Worm (Caenorhabditis elegans) whole organism, young adult: ENCODE results near the gene srg-47.

Source experiments
- C06A6.2 ChIP-seq: fragments of 200-800 bp; sonication (Bioruptor generic); conservative IDR thresholded peaks from 2 replicates; pipeline ENCODE4 v1.3.6; 2022; ENCODE audit warnings: missing genetic modification characterization, missing compliant biosample characterization
- F22D6.2 ChIP-seq: sonication (generic microtip); optimal IDR thresholded peaks from 2 replicates; lab custom pipeline; 2016; ENCODE audit warnings: mild to moderate bottlenecking, missing genetic modification characterization, missing compliant biosample characterization
- F33H1.4 ChIP-seq: fragments of 200-800 bp; sonication (Bioruptor generic); IDR thresholded peaks from 2 replicates; pipeline ENCODE4 v1.3.6; 2022; ENCODE audit warnings: missing genetic modification reagents, missing genetic modification characterization, missing compliant biosample characterization
- F49E8.2 ChIP-seq: sonication (generic microtip); optimal IDR thresholded peaks from 3 replicates; lab custom pipeline; 2017; ENCODE audit warnings: missing genetic modification characterization, mild to moderate bottlenecking, missing compliant biosample characterization, antibody characterized with exemption, moderate library complexity; ENCODE audit not compliant: insufficient read depth
- K11D2.4 ChIP-seq: fragments of 200-800 bp; sonication (Bioruptor generic); IDR thresholded peaks from 2 replicates; pipeline ENCODE4 v1.3.6; 2022; ENCODE audit warnings: missing genetic modification reagents, missing genetic modification characterization, missing compliant biosample characterization
- K12H6.12 ChIP-seq: fragments of 200-800 bp; sonication (Bioruptor generic); optimal IDR thresholded peaks from 2 replicates; lab custom pipeline; 2018; ENCODE audit warnings: mild to moderate bottlenecking, missing genetic modification characterization, missing compliant biosample characterization
- Y79H2A.3 ChIP-seq: fragments of 200-800 bp; sonication (Bioruptor generic); conservative IDR thresholded peaks from 2 replicates; pipeline ENCODE4 v1.3.6; 2022; ENCODE audit warnings: missing genetic modification reagents, missing genetic modification characterization, missing compliant biosample characterization
- akir-1 ChIP-seq: fragments of 200-800 bp; sonication (Bioruptor generic); optimal IDR thresholded peaks from 2 replicates; lab custom pipeline; 2018; ENCODE audit warnings: mild to moderate bottlenecking, missing genetic modification characterization, moderate library complexity, missing compliant biosample characterization
- attf-5 ChIP-seq: fragments of 200-800 bp; sonication (Bioruptor generic); optimal IDR thresholded peaks from 2 replicates; lab custom pipeline; 2018; ENCODE audit warnings: mild to moderate bottlenecking, missing genetic modification characterization, missing compliant biosample characterization
- ccch-3 ChIP-seq: fragments of 200-800 bp; sonication (Bioruptor generic); optimal IDR thresholded peaks from 2 replicates; lab custom pipeline; 2018; ENCODE audit warnings: mild to moderate bottlenecking, missing genetic modification characterization, missing compliant biosample characterization
- cebp-2 ChIP-seq: fragments of 200-800 bp; sonication (Bioruptor generic); IDR thresholded peaks from 2 replicates; pipeline ENCODE4 v1.3.6; 2022; ENCODE audit warnings: missing genetic modification characterization, missing compliant biosample characterization
- ceh-91 ChIP-seq: fragments of 200-800 bp; sonication (Bioruptor generic); IDR thresholded peaks from 2 replicates; pipeline ENCODE4 v1.3.6; 2022; ENCODE audit warnings: missing genetic modification reagents, missing genetic modification characterization, missing compliant biosample characterization
- dox-1 ChIP-seq: fragments of 200-800 bp; sonication (Bioruptor generic); IDR thresholded peaks from 2 replicates; pipeline ENCODE4 v1.3.6; 2022; ENCODE audit warnings: missing genetic modification reagents, missing genetic modification characterization, missing compliant biosample characterization
- efl-1 ChIP-seq: fragments of 150-350 bp; optimal IDR thresholded peaks from 2 replicates; lab custom pipeline; 2014; ENCODE audit warnings: missing biosample characterization, missing genetic modification reagents, missing genetic modification characterization
- egl-18 ChIP-seq: fragments of 200-800 bp; sonication (Bioruptor generic); IDR thresholded peaks from 2 replicates; pipeline ENCODE4 v1.3.6; 2022; ENCODE audit warnings: missing genetic modification reagents, missing genetic modification characterization, missing compliant biosample characterization
- ets-4 ChIP-seq: fragments of 200-800 bp; sonication (Bioruptor generic); optimal IDR thresholded peaks from 2 replicates; lab custom pipeline; 2018; ENCODE audit warnings: mild to moderate bottlenecking, missing genetic modification characterization, missing compliant biosample characterization
- hmg-1.2 ChIP-seq: fragments of 200-800 bp; sonication (Bioruptor generic); IDR thresholded peaks from 2 replicates; pipeline ENCODE4 v1.3.6; 2022; ENCODE audit warnings: missing genetic modification reagents, missing genetic modification characterization, missing compliant biosample characterization
- hmg-20 ChIP-seq: fragments of 200-800 bp; sonication (Bioruptor generic); IDR thresholded peaks from 2 replicates; pipeline ENCODE4 v1.3.6; 2022; ENCODE audit warnings: missing genetic modification reagents, missing genetic modification characterization, missing compliant biosample characterization
- lin-35 ChIP-seq, 3 experiments: fragments of 150-350 bp in 2 of 3; sonication (generic microtip) in 1 of 3; optimal IDR thresholded peaks; 2 replicates each; lab custom pipeline; 2014 to 2018; ENCODE audit warnings: missing biosample characterization in 3 of 3, missing genetic modification characterization in 3 of 3, missing genetic modification reagents in 3 of 3
- lsl-1 ChIP-seq: fragments of 200-800 bp; sonication (Bioruptor generic); optimal IDR thresholded peaks from 2 replicates; lab custom pipeline; 2018; ENCODE audit warnings: mild to moderate bottlenecking, missing genetic modification characterization, moderate library complexity, missing compliant biosample characterization
- madf-6 ChIP-seq: fragments of 200-800 bp; sonication (Bioruptor generic); IDR thresholded peaks from 2 replicates; pipeline ENCODE4 v1.3.6; 2022; ENCODE audit warnings: missing genetic modification reagents, missing genetic modification characterization, missing compliant biosample characterization
- madf-8 ChIP-seq: fragments of 200-800 bp; sonication (Bioruptor generic); conservative IDR thresholded peaks from 2 replicates; pipeline ENCODE4 v1.3.6; 2022; ENCODE audit warnings: missing genetic modification reagents, missing genetic modification characterization, missing compliant biosample characterization
- mel-28 ChIP-seq: sonication (generic microtip); optimal IDR thresholded peaks from 2 replicates; lab custom pipeline; 2016; ENCODE audit warnings: borderline replicate concordance, mild to moderate bottlenecking, missing genetic modification characterization, missing compliant biosample characterization
- nfyb-1 ChIP-seq: fragments of 200-800 bp; sonication (Bioruptor generic); IDR thresholded peaks from 2 replicates; pipeline ENCODE4 v1.3.6; 2022; ENCODE audit warnings: missing genetic modification reagents, missing genetic modification characterization, missing compliant biosample characterization
- nhr-80 ChIP-seq: sonication (generic microtip); optimal IDR thresholded peaks from 2 replicates; lab custom pipeline; 2016; ENCODE audit warnings: missing genetic modification characterization, missing compliant biosample characterization
- rcor-1 ChIP-seq: fragments of 200-800 bp; sonication (Bioruptor generic); IDR thresholded peaks from 2 replicates; pipeline ENCODE4 v1.3.6; 2022; ENCODE audit warnings: missing genetic modification reagents, missing genetic modification characterization, missing compliant biosample characterization
- repo-1 ChIP-seq: sonication (generic microtip); optimal IDR thresholded peaks from 2 replicates; lab custom pipeline; 2017; ENCODE audit warnings: mild to moderate bottlenecking, missing genetic modification characterization, missing compliant biosample characterization
- snpc-3.4 ChIP-seq: sonication (generic microtip); optimal IDR thresholded peaks from 2 replicates; lab custom pipeline; 2017; ENCODE audit warnings: missing genetic modification characterization, mild to moderate bottlenecking, missing compliant biosample characterization, antibody characterized with exemption, moderate library complexity, missing genotype, missing genetic modification reagents
- tbp1 ChIP-seq: fragments of 200-800 bp; sonication (Bioruptor generic); optimal IDR thresholded peaks from 2 replicates; lab custom pipeline; 2018; ENCODE audit warnings: mild to moderate bottlenecking, missing genetic modification characterization, missing compliant biosample characterization
- unc-62 ChIP-seq: fragments of 150-350 bp; optimal IDR thresholded peaks from 2 replicates; lab custom pipeline; 2014; ENCODE audit warnings: missing biosample characterization, missing genetic modification reagents, missing genetic modification characterization
- xnd-1 ChIP-seq: sonication (generic microtip); optimal IDR thresholded peaks from 2 replicates; lab custom pipeline; 2016; ENCODE audit warnings: missing genotype, missing genetic modification reagents, missing genetic modification characterization, missing compliant biosample characterization

Gene srg-47

ce11 chrV:14597005-14597680 lies 41.1 kb upstream of the srg-47 start, which contains the start of gene pes-9:
Gene pes-9, minus strand, starts transcription at chrV:14597034.
- no peak for TF ChIP-seq hmg-20 (GFP tag; lab: Robert Waterston, UW)
- no peak for TF ChIP-seq K11D2.4 (GFP tag; lab: Robert Waterston, UW)
- peak; percentile 78 for TF ChIP-seq F33H1.4
- no peak for TF ChIP-seq madf-8
- TF ChIP-seq K12H6.12 (tag; lab: Kevin White, UChicago) = no peak
- peak; percentile 74 for TF ChIP-seq lsl-1 (GFP tag; lab: Kevin White, UChicago)
- TF ChIP-seq snpc-3.4 = no peak
- TF ChIP-seq tbp1 = no peak
- TF ChIP-seq madf-6 (GFP tag; lab: Robert Waterston, UW) = peak; percentile 43
- no peak for TF ChIP-seq ccch-3 (GFP tag; lab: Kevin White, UChicago)
- peak; percentile 52 for TF ChIP-seq nhr-80 (tag; lab: Kevin White, UChicago)
- no peak for TF ChIP-seq rcor-1 (GFP tag; lab: Robert Waterston, UW)
- TF ChIP-seq efl-1 (GFP tag; lab: Kevin White, UChicago) = peak; percentile 12
- TF ChIP-seq dox-1 (GFP tag; lab: Robert Waterston, UW) = no peak
- TF ChIP-seq attf-5 = no peak
- no peak for TF ChIP-seq F49E8.2

- TF ChIP-seq Y79H2A.3 (GFP tag; lab: Robert Waterston, UW) = no peak
- no peak for TF ChIP-seq akir-1
- peak; percentile 5 for TF ChIP-seq nhr-80 (tag; lab: Kevin White, UChicago)
- TF ChIP-seq ets-4 (GFP tag; lab: Kevin White, UChicago) = no peak
- no peak for TF ChIP-seq mel-28 (tag; lab: Kevin White, UChicago)
- no peak for TF ChIP-seq unc-62 (GFP tag; lab: Kevin White, UChicago)
- TF ChIP-seq egl-18 (GFP tag; lab: Robert Waterston, UW) = no peak
Observed at ce11 chrV:14595984-14596383, 39.9 kb upstream of the srg-47 start.

ce11 chrV:14594943-14595342 lies 38.9 kb upstream of the srg-47 start:
- TF ChIP-seq nfyb-1 (GFP tag; lab: Robert Waterston, UW) = peak; percentile 44; the same call in 1 of the 2 replicates
- peak; percentile 34 for TF ChIP-seq repo-1 (tag; lab: Kevin White, UChicago)
- TF ChIP-seq cebp-2 (GFP tag; lab: Robert Waterston, UW) = no peak

- no peak for TF ChIP-seq F49E8.2
- peak; percentile 22; the same call in 1 of the 2 replicates for TF ChIP-seq ceh-91 (GFP tag; lab: Robert Waterston, UW)
- no peak for TF ChIP-seq lin-35 (GFP tag; optimal IDR thresholded peaks at IDR 0.05; lab: Kevin White, UChicago)
- TF ChIP-seq xnd-1 (tag; lab: Kevin White, UChicago) = peak; percentile 47
- TF ChIP-seq madf-8 = peak; percentile 51
- peak; percentile 38 for TF ChIP-seq efl-1 (GFP tag; lab: Kevin White, UChicago)
- TF ChIP-seq madf-6 (GFP tag; lab: Robert Waterston, UW) = peak; percentile 73
- TF ChIP-seq hmg-1.2 = 0 out of 2 replicates have a peak, but pooled peaks have one; percentile 8
Observed at ce11 chrV:14594103-14594502, 38.0 kb upstream of the srg-47 start.

ce11 chrV:14585351-14585750 lies 29.3 kb upstream of the srg-47 start, which contains the start of gene Y40H4A.2:
Gene Y40H4A.2, minus strand, starts transcription at chrV:14585451.
- TF ChIP-seq F22D6.2 (tag; lab: Kevin White, UChicago) (no peak), C06A6.2 (GFP tag; lab: Robert Waterston, UW) (no peak)
